Worm (Caenorhabditis elegans) whole organism, L4/young adult: ENCODE data around the gene anat-1.

Source experiments
- dao-5 ChIP-seq: sonication (generic microtip); optimal IDR thresholded peaks from 2 replicates; lab custom pipeline; 2016; ENCODE audit warnings: missing genotype, missing genetic modification characterization, moderate library complexity, missing compliant biosample characterization
- him-1 ChIP-seq: sonication (generic microtip); optimal IDR thresholded peaks from 2 replicates; lab custom pipeline; 2016; ENCODE audit warnings: missing genotype, missing genetic modification reagents, missing genetic modification characterization, missing compliant biosample characterization

DNA sequence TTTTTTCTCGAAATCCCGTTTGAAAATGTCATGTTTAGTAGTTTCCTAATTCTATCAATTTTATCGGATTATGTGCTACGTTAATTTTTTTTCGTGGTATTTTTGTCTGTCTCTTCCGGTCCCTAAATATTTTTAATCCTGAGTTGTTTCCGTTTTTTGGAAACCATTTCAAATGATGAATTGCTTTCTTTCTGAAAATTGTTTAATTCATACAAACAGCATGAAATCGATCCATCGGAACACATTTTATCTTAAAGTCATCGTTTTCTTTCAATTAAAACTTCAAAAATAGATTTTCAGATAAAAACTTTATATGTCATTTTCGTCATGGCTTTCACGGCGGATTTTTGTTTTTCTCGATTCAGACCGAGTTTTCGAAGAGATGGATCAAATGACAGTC lies 8.2 kb upstream of the anat-1 start, which contains the start of gene spd-3:
- TF ChIP-seq him-1 = no peak
- TF ChIP-seq dao-5 (tag; lab: Kevin White, UChicago) = no peak
